Worm (Caenorhabditis elegans) whole organism, L4 larva: Measurements from ENCODE around the gene stau-1.

Source experiments
- F37D6.2 ChIP-seq: sonication (generic microtip); optimal IDR thresholded peaks from 2 replicates; lab custom pipeline; 2016; ENCODE audit warnings: mild to moderate bottlenecking, missing genetic modification characterization, missing compliant biosample characterization
- F44E2.7 ChIP-seq: fragments of 200-800 bp; sonication (Bioruptor generic); IDR thresholded peaks from 2 replicates; pipeline ENCODE4 v2.1.2; 2022; ENCODE audit warnings: missing genetic modification characterization, missing compliant biosample characterization
- F49E8.2 ChIP-seq: sonication (generic microtip); optimal IDR thresholded peaks from 2 replicates; lab custom pipeline; 2016; ENCODE audit warnings: missing compliant biosample characterization, mild to moderate bottlenecking, missing genetic modification characterization, borderline replicate concordance
- T26A8.4 ChIP-seq: fragments of 200-800 bp; sonication (Bioruptor generic); IDR thresholded peaks from 2 replicates; pipeline ENCODE4 v1.3.6; 2022; ENCODE audit warnings: missing genetic modification characterization, missing compliant biosample characterization
- Y105C5A.15 ChIP-seq: fragments of 200-800 bp; sonication (Bioruptor generic); IDR thresholded peaks from 2 replicates; pipeline ENCODE4 v1.3.6; 2022; ENCODE audit warnings: missing genetic modification characterization, missing compliant biosample characterization
- Y5F2A.4 ChIP-seq: fragments of 200-800 bp; sonication (Bioruptor generic); optimal IDR thresholded peaks from 2 replicates; lab custom pipeline; 2018; ENCODE audit warnings: mild to moderate bottlenecking, missing genetic modification characterization, missing compliant biosample characterization
- aha-1 ChIP-seq: fragments of 150-350 bp; peaks from one replicate; lab custom pipeline; 2014; ENCODE audit warnings: missing biosample characterization, missing genetic modification characterization
- aly-2 ChIP-seq: sonication (generic microtip); optimal IDR thresholded peaks from 2 replicates; lab custom pipeline; 2018; ENCODE audit warnings: missing biosample characterization, missing genetic modification characterization
- ceh-20 ChIP-seq: fragments of 200-800 bp; sonication (Bioruptor generic); IDR thresholded peaks from 2 replicates; pipeline ENCODE4 v1.3.6; 2022; ENCODE audit warnings: missing genetic modification reagents, missing genetic modification characterization, missing compliant biosample characterization
- ceh-28 ChIP-seq: fragments of 150-350 bp; optimal IDR thresholded peaks from 2 replicates; lab custom pipeline; 2014; ENCODE audit warnings: missing biosample characterization, missing genetic modification reagents, missing genetic modification characterization
- cey-2 ChIP-seq: sonication (generic microtip); optimal IDR thresholded peaks from 3 replicates; lab custom pipeline; 2017; ENCODE audit warnings: missing genetic modification characterization, mild to moderate bottlenecking, missing compliant biosample characterization, antibody characterized with exemption, borderline replicate concordance; ENCODE audit not compliant: insufficient read depth
- ctbp-1 ChIP-seq: fragments of 200-800 bp; sonication (Bioruptor generic); IDR thresholded peaks from 2 replicates; pipeline ENCODE4 v1.3.6; 2022; ENCODE audit warnings: missing genetic modification reagents, missing genetic modification characterization, missing compliant biosample characterization
- dve-1 ChIP-seq: sonication (generic microtip); optimal IDR thresholded peaks from 2 replicates; lab custom pipeline; 2017; ENCODE audit warnings: antibody characterized with exemption, mild to moderate bottlenecking, missing genetic modification characterization, missing compliant biosample characterization; ENCODE audit not compliant: insufficient read depth
- hif-1 ChIP-seq, 2 experiments: sonication (generic microtip); optimal IDR thresholded peaks; 2 replicates each; lab custom pipeline; 2016 to 2017; ENCODE audit warnings: missing compliant biosample characterization in 2 of 2, missing genetic modification characterization in 2 of 2, missing genetic modification reagents in 2 of 2, missing genotype in 2 of 2, mild to moderate bottlenecking in 1 of 2
- hlh-11 ChIP-seq: fragments of 200-800 bp; sonication (Bioruptor generic); optimal IDR thresholded peaks from 2 replicates; lab custom pipeline; 2018; ENCODE audit warnings: mild to moderate bottlenecking, missing genetic modification characterization, missing compliant biosample characterization
- hlh-30 ChIP-seq: sonication (generic microtip); optimal IDR thresholded peaks from 2 replicates; lab custom pipeline; 2017; ENCODE audit warnings: antibody characterized with exemption, mild to moderate bottlenecking, missing genetic modification characterization, missing compliant biosample characterization; ENCODE audit not compliant: insufficient read depth
- hmg-1.1 ChIP-seq: fragments of 200-800 bp; sonication (Bioruptor generic); IDR thresholded peaks from 2 replicates; pipeline ENCODE4 v1.3.6; 2022; ENCODE audit warnings: missing genetic modification reagents, missing genetic modification characterization, missing compliant biosample characterization
- lsy-2 ChIP-seq, 2 experiments: fragments of 150-350 bp in 1 of 2; sonication (generic microtip) in 1 of 2; optimal IDR thresholded peaks; 2 replicates each; lab custom pipeline; 2014 to 2017; ENCODE audit warnings: missing biosample characterization in 2 of 2, missing genetic modification characterization in 2 of 2
- mdl-1 ChIP-seq, 2 experiments: fragments of 150-350 bp in 1 of 2; sonication (generic microtip) in 1 of 2; optimal IDR thresholded peaks; 2 replicates each; lab custom pipeline; 2014 to 2017; ENCODE audit warnings: missing biosample characterization in 2 of 2, missing genetic modification characterization in 2 of 2
- mep-1 ChIP-seq: fragments of 150-350 bp; sonication (generic microtip); optimal IDR thresholded peaks from 3 replicates; lab custom pipeline; 2014; ENCODE audit warnings: missing biosample characterization, missing genetic modification characterization
- mxl-2 ChIP-seq: fragments of 200-800 bp; sonication (Bioruptor generic); conservative IDR thresholded peaks from 2 replicates; pipeline ENCODE4 v1.3.6; 2022; ENCODE audit warnings: missing genetic modification reagents, missing genetic modification characterization, missing compliant biosample characterization
- mxl-3 ChIP-seq: fragments of 200-800 bp; sonication (Bioruptor generic); optimal IDR thresholded peaks from 2 replicates; lab custom pipeline; 2018; ENCODE audit warnings: mild to moderate bottlenecking, missing genetic modification characterization, missing compliant biosample characterization
- nhr-111 ChIP-seq: fragments of 200-800 bp; sonication (Bioruptor generic); optimal IDR thresholded peaks from 2 replicates; lab custom pipeline; 2018; ENCODE audit warnings: mild to moderate bottlenecking, missing genetic modification characterization, missing compliant biosample characterization
- nhr-28 ChIP-seq: fragments of 150-350 bp; optimal IDR thresholded peaks from 2 replicates; lab custom pipeline; 2014; ENCODE audit warnings: missing biosample characterization, missing genetic modification characterization
- nhr-41 ChIP-seq: fragments of 200-800 bp; sonication (Bioruptor generic); IDR thresholded peaks from 2 replicates; pipeline ENCODE4 v1.3.6; 2022; ENCODE audit warnings: missing genetic modification reagents, missing genetic modification characterization, missing compliant biosample characterization
- nhr-48 ChIP-seq: sonication (generic microtip); optimal IDR thresholded peaks from 2 replicates; lab custom pipeline; 2016; ENCODE audit warnings: mild to moderate bottlenecking, missing genetic modification characterization, missing compliant biosample characterization
- pha-4 ChIP-seq, 2 experiments: fragments of 150-350 bp in 1 of 2; fragments of 200-800 bp in 1 of 2; sonication (Bioruptor generic) in 1 of 2; IDR thresholded peaks in 1 of 2; optimal IDR thresholded peaks in 1 of 2; 2 replicates each; pipeline versions ENCODE4 v1.3.6 to Lab custom; 2014 to 2022; ENCODE audit warnings: missing genetic modification characterization in 2 of 2, missing genetic modification reagents in 2 of 2, missing biosample characterization in 1 of 2, missing compliant biosample characterization in 1 of 2
- php-3 ChIP-seq: fragments of 200-800 bp; sonication (Bioruptor generic); IDR thresholded peaks from 2 replicates; pipeline ENCODE4 v1.3.6; 2022; ENCODE audit warnings: missing genetic modification reagents, missing genetic modification characterization, missing compliant biosample characterization
- pqm-1 ChIP-seq: sonication (generic microtip); optimal IDR thresholded peaks from 2 replicates; lab custom pipeline; 2017; ENCODE audit warnings: missing biosample characterization, missing genetic modification characterization
- rbr-2 ChIP-seq: sonication (generic microtip); optimal IDR thresholded peaks from 2 replicates; lab custom pipeline; 2016; ENCODE audit warnings: missing genotype, missing genetic modification characterization, missing compliant biosample characterization
- set-16 ChIP-seq: fragments of 200-800 bp; sonication (Bioruptor generic); IDR thresholded peaks from 2 replicates; pipeline ENCODE4 v1.3.6; 2022; ENCODE audit warnings: missing genetic modification reagents, missing genetic modification characterization, missing compliant biosample characterization
- snpc-1.2 ChIP-seq: fragments of 200-800 bp; sonication (Bioruptor generic); IDR thresholded peaks from 2 replicates; pipeline ENCODE4 v1.3.6; 2022; ENCODE audit warnings: missing genetic modification reagents, missing genetic modification characterization, missing compliant biosample characterization
- spr-3 ChIP-seq: fragments of 200-800 bp; sonication (Bioruptor generic); optimal IDR thresholded peaks from 2 replicates; lab custom pipeline; 2018; ENCODE audit warnings: mild to moderate bottlenecking, missing genetic modification characterization, missing compliant biosample characterization
- tag-97 ChIP-seq: fragments of 200-800 bp; sonication (Bioruptor generic); IDR thresholded peaks from 2 replicates; pipeline ENCODE4 v1.3.6; 2022; ENCODE audit warnings: missing genetic modification characterization, missing compliant biosample characterization
- unc-130 ChIP-seq: sonication (generic microtip); optimal IDR thresholded peaks from 2 replicates; lab custom pipeline; 2016; ENCODE audit warnings: missing genetic modification reagents, missing genetic modification characterization, missing compliant biosample characterization
- unc-62 ChIP-seq, 3 experiments: fragments of 150-350 bp in 1 of 3; sonication (generic microtip); optimal IDR thresholded peaks in 2 of 3; peaks in 1 of 3; 1 replicate in 1 of 3; 2 replicates in 2 of 3; lab custom pipeline; 2014 to 2017; ENCODE audit warnings: missing biosample characterization in 3 of 3, missing genetic modification characterization in 3 of 3, missing genetic modification reagents in 3 of 3, missing genotype in 1 of 3

Gene stau-1

ce11 chrX:1030867-1031266 lies 4.2 kb downstream of the stau-1 start:
- TF ChIP-seq aha-1 (tag; lab: Kevin White, UChicago): peak; percentile 94
- no peak for TF ChIP-seq unc-130
- TF ChIP-seq T26A8.4 (GFP tag; lab: Robert Waterston, UW): 0 out of 2 replicates have a peak, but pooled peaks have one; percentile 26

- TF ChIP-seq nhr-28 (tag; lab: Kevin White, UChicago) (peak; percentile 12), ceh-20 (GFP tag; lab: Robert Waterston, UW) (no peak)
Observed at ce11 chrX:1027370-1027769, 7.7 kb downstream of the stau-1 start.

ce11 chrX:1026722-1027121 lies 8.4 kb downstream of the stau-1 start:
- TF ChIP-seq hlh-11 (tag; lab: Kevin White, UChicago): peak; percentile 42
- no peak for TF ChIP-seq Y5F2A.4 (GFP tag; lab: Kevin White, UChicago)
- no peak for TF ChIP-seq ceh-28 (tag; lab: Kevin White, UChicago)
- TF ChIP-seq unc-62 (GFP tag; optimal IDR thresholded peaks at IDR 0.05 in 1 of 2; lab: Kevin White, UChicago): peak in 1 of 2 experiments; percentile 42
- no peak for TF ChIP-seq unc-62 (tag; optimal IDR thresholded peaks at IDR 0.05; lab: Kevin White, UChicago)
- peak; percentile 35 for TF ChIP-seq mxl-3
- TF ChIP-seq dve-1 (tag; lab: Kevin White, UChicago): peak; percentile 12
- peak in 1 of 2 experiments; percentile 3 for TF ChIP-seq hif-1 (tag; optimal IDR thresholded peaks at IDR 0.05; lab: Kevin White, UChicago)
- peak; percentile 57 for TF ChIP-seq nhr-28 (tag; lab: Kevin White, UChicago)
- TF ChIP-seq nhr-48 (tag; lab: Kevin White, UChicago): no peak
- peak in 1 of 2 experiments; percentile 7 for TF ChIP-seq lsy-2 (tag; optimal IDR thresholded peaks at IDR 0.05; lab: Kevin White, UChicago)
- TF ChIP-seq hlh-30 (tag; lab: Kevin White, UChicago): peak; percentile 91
- TF ChIP-seq mep-1 (tag; lab: Kevin White, UChicago): peak; percentile 52
- TF ChIP-seq spr-3 (GFP tag; lab: Kevin White, UChicago): no peak
- TF ChIP-seq mdl-1 (tag; optimal IDR thresholded peaks at IDR 0.05; lab: Kevin White, UChicago): peak in 1 of 2 experiments; percentile 68

ce11 chrX:1025010-1025409 lies 10.1 kb downstream of the stau-1 start, which contains the start of gene F55A4.3:
Gene F55A4.3, minus strand, starts transcription at chrX:1025110.
- no peak for TF ChIP-seq mxl-3
- no peak for TF ChIP-seq T26A8.4 (GFP tag; lab: Robert Waterston, UW)
- TF ChIP-seq spr-3 (GFP tag; lab: Kevin White, UChicago): no peak
- TF ChIP-seq mep-1 (tag; lab: Kevin White, UChicago): no peak
- TF ChIP-seq pha-4 (GFP tag; IDR thresholded peaks at IDR 0.05; lab: Robert Waterston, UW): no peak
- no peak for TF ChIP-seq pha-4 (tag; optimal IDR thresholded peaks at IDR 0.05; lab: Kevin White, UChicago)
- no peak for TF ChIP-seq aly-2
- TF ChIP-seq unc-62 (GFP tag; optimal IDR thresholded peaks at IDR 0.05 in 1 of 2; lab: Kevin White, UChicago): no peak
- no peak for TF ChIP-seq unc-62 (tag; optimal IDR thresholded peaks at IDR 0.05; lab: Kevin White, UChicago)
- no peak for TF ChIP-seq cey-2
- no peak for TF ChIP-seq mxl-2
- no peak for TF ChIP-seq Y105C5A.15 (GFP tag; lab: Robert Waterston, UW)
- TF ChIP-seq nhr-111: no peak
- TF ChIP-seq pqm-1 (tag; lab: Kevin White, UChicago): no peak
- no peak for TF ChIP-seq tag-97
- no peak for TF ChIP-seq F49E8.2
- no peak for TF ChIP-seq F44E2.7
- TF ChIP-seq php-3 (GFP tag; lab: Robert Waterston, UW): no peak

- 0 out of 2 replicates have a peak, but pooled peaks have one; percentile 22 for TF ChIP-seq ceh-20 (GFP tag; lab: Robert Waterston, UW)
- peak; percentile 24 for TF ChIP-seq F37D6.2 (tag; lab: Kevin White, UChicago)
- peak; percentile 31 for TF ChIP-seq hlh-11 (tag; lab: Kevin White, UChicago)
- TF ChIP-seq aha-1 (tag; lab: Kevin White, UChicago): peak; percentile 93
- TF ChIP-seq rbr-2 (tag; lab: Kevin White, UChicago): peak; percentile 34
- TF ChIP-seq hlh-30 (tag; lab: Kevin White, UChicago): peak; percentile 22
- no peak for TF ChIP-seq php-3 (GFP tag; lab: Robert Waterston, UW)
- TF ChIP-seq snpc-1.2 (GFP tag; lab: Robert Waterston, UW): no peak
- TF ChIP-seq set-16 (GFP tag; lab: Robert Waterston, UW): peak; percentile 93
- TF ChIP-seq mdl-1 (tag; optimal IDR thresholded peaks at IDR 0.05; lab: Kevin White, UChicago): peak in 1 of 2 experiments; percentile 35
- peak in 1 of 2 experiments; percentile 37 for TF ChIP-seq unc-62 (GFP tag; optimal IDR thresholded peaks at IDR 0.05 in 1 of 2; lab: Kevin White, UChicago)
- TF ChIP-seq unc-62 (tag; optimal IDR thresholded peaks at IDR 0.05; lab: Kevin White, UChicago): no peak
- peak; percentile 66 for TF ChIP-seq hmg-1.1 (GFP tag; lab: Robert Waterston, UW)
- no peak for TF ChIP-seq nhr-41 (GFP tag; lab: Robert Waterston, UW)
- peak; percentile 60; the same call in 1 of the 2 replicates for TF ChIP-seq ctbp-1 (GFP tag; lab: Robert Waterston, UW)
Observed at ce11 chrX:1021835-1022311, 13.2 kb downstream of the stau-1 start.
